Fruit fly (Drosophila melanogaster): Measurements from ENCODE around the gene Eig71Ek.

DNA sequence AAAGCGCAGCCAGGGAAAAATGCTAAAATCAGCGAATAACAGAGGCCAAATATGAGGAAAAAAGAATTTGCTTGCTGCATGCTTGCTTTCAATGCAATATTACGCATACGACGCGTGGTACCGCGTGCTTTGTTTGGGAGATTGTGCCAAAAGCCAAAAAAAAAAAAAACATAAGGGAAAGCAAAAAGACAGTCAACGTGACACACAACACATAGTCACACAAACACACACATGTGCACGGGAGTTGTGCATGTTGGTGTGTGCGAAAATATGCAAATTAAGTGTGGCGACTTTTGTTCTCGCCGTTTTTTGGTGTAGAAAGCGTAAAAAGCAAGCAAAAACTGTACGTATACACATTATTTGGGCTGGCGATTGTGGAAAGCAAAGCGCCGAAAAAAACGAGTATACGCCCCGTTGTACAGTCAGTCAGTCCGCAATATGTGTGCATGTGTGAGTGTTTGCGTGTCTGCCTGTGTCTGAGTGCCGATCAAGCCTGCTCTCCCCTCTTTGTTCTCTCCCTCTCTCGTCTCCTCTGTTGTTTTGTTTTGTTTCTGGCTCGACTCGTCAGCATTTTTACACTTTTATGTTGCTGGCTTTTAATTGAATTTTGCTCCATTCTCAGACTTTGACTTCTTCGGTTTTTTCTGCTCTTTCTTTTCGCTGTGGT is 36.0 kb upstream of the Eig71Ek start:
- no peak for TF ChIP-seq h (optimal IDR thresholded peaks at IDR 0.05)
- TF ChIP-seq psq (optimal IDR thresholded peaks at IDR 0.05), result no peak
- no peak for TF ChIP-seq Sin3A (optimal IDR thresholded peaks at IDR 0.05)
- TF ChIP-seq Myc (optimal IDR thresholded peaks at IDR 0.05), result no peak
- no peak for TF ChIP-seq insv (optimal IDR thresholded peaks at IDR 0.05)
- no peak for TF ChIP-seq ttk (optimal IDR thresholded peaks at IDR 0.05)
